Worm (Caenorhabditis elegans): Measurements from ENCODE around the gene ddl-2.

The ddl-2 gene

ce11 chrII:13508607-13509006 lies 38.8 kb downstream of the ddl-2 start:
- TF ChIP-seq tbx-2 (tag; optimal IDR thresholded peaks at IDR 0.05) (no peak), ZK546.5 (tag; optimal IDR thresholded peaks at IDR 0.05) (no peak), elt-2 (tag; optimal IDR thresholded peaks at IDR 0.05) (peak; percentile 56), pqm-1 (tag; optimal IDR thresholded peaks at IDR 0.05) (peak; percentile 1)

ce11 chrII:13507535-13507934 lies 39.9 kb downstream of the ddl-2 start, which contains the start of gene nep-17:
Gene nep-17, plus strand, starts transcription at chrII:13507819.
- TF ChIP-seq pqm-1 (tag; optimal IDR thresholded peaks at IDR 0.05) (peak; percentile 80), nhr-12 (tag; optimal IDR thresholded peaks at IDR 0.05) (no peak), elt-2 (tag; optimal IDR thresholded peaks at IDR 0.05) (peak; percentile 82), skn-1 (tag; optimal IDR thresholded peaks at IDR 0.05) (peak; percentile 66)

- TF ChIP-seq elt-3 (tag; optimal IDR thresholded peaks at IDR 0.05) (no peak), nhr-28 (tag; optimal IDR thresholded peaks at IDR 0.05) (no peak), elt-1 (tag; optimal IDR thresholded peaks at IDR 0.05) (no peak), nhr-23 (tag; optimal IDR thresholded peaks at IDR 0.05) (no peak), fos-1 (tag; optimal IDR thresholded peaks at IDR 0.05) (no peak), egl-5 (tag; optimal IDR thresholded peaks at IDR 0.05) (no peak), zag-1 (tag; optimal IDR thresholded peaks at IDR 0.05) (no peak), elt-2 (tag; optimal IDR thresholded peaks at IDR 0.05) (peak; percentile 64), fkh-2 (tag; optimal IDR thresholded peaks at IDR 0.05) (no peak), jun-1 (tag; optimal IDR thresholded peaks at IDR 0.05) (no peak), ceh-16 (tag; optimal IDR thresholded peaks at IDR 0.05) (no peak), snpc-4 (tag; optimal IDR thresholded peaks at IDR 0.05) (no peak), nhr-67 (tag; optimal IDR thresholded peaks at IDR 0.05) (no peak), nhr-76 (tag; optimal IDR thresholded peaks at IDR 0.05) (no peak), mml-1 (tag; optimal IDR thresholded peaks at IDR 0.05) (no peak), ama-1 (optimal IDR thresholded peaks at IDR 0.05) (no peak), nfya-1 (tag; optimal IDR thresholded peaks at IDR 0.05; ENCODE audit: insufficient read depth) (peak; percentile 76), unc-39 (tag; optimal IDR thresholded peaks at IDR 0.05) (no peak), egl-27 (tag; optimal IDR thresholded peaks at IDR 0.05) (no peak), lsy-12 (tag; optimal IDR thresholded peaks at IDR 0.05) (no peak), nhr-77 (tag; optimal IDR thresholded peaks at IDR 0.05) (no peak), R02D3.7 (tag; optimal IDR thresholded peaks at IDR 0.05) (no peak), tbx-2 (tag; optimal IDR thresholded peaks at IDR 0.05) (no peak), skn-1 (tag; optimal IDR thresholded peaks at IDR 0.05) (peak; percentile 18), ceh-9 (tag; optimal IDR thresholded peaks at IDR 0.05) (no peak), ztf-11 (tag; optimal IDR thresholded peaks at IDR 0.05) (no peak), lin-39 (tag; optimal IDR thresholded peaks at IDR 0.05) (no peak), daf-12 (tag; optimal IDR thresholded peaks at IDR 0.05) (no peak), ceh-82 (tag; optimal IDR thresholded peaks at IDR 0.05) (no peak), nhr-12 (tag; optimal IDR thresholded peaks at IDR 0.05) (no peak), nhr-237 (tag; optimal IDR thresholded peaks at IDR 0.05) (no peak), aly-2 (tag; optimal IDR thresholded peaks at IDR 0.05) (no peak), pqm-1 (tag; optimal IDR thresholded peaks at IDR 0.05) (peak; percentile 58)
Measured at ce11 chrII:13505977-13506568, 41.4 kb downstream of the ddl-2 start.

- no peak for TF ChIP-seq mml-1 (tag; optimal IDR thresholded peaks at IDR 0.05)
- TF ChIP-seq nhr-76 (tag; optimal IDR thresholded peaks at IDR 0.05): no peak
- no peak for TF ChIP-seq nhr-23 (tag; optimal IDR thresholded peaks at IDR 0.05)
- TF ChIP-seq tbx-2 (tag; optimal IDR thresholded peaks at IDR 0.05): no peak
- no peak for TF ChIP-seq fkh-10 (GFP tag; optimal IDR thresholded peaks at IDR 0.05)
- no peak for TF ChIP-seq nhr-28 (tag; optimal IDR thresholded peaks at IDR 0.05)
- no peak for TF ChIP-seq nfya-1 (tag; optimal IDR thresholded peaks at IDR 0.05; ENCODE audit: insufficient read depth)
- no peak for TF ChIP-seq pqm-1 (tag; optimal IDR thresholded peaks at IDR 0.05)
- no peak for TF ChIP-seq snpc-4 (tag; optimal IDR thresholded peaks at IDR 0.05)
- no peak for TF ChIP-seq ceh-16 (tag; optimal IDR thresholded peaks at IDR 0.05)
- no peak for TF ChIP-seq lin-39 (tag; optimal IDR thresholded peaks at IDR 0.05)
- no peak for TF ChIP-seq fkh-2 (tag; optimal IDR thresholded peaks at IDR 0.05)
- TF ChIP-seq mdl-1 (tag; optimal IDR thresholded peaks at IDR 0.05): no peak
- TF ChIP-seq unc-62 (GFP tag; optimal IDR thresholded peaks at IDR 0.05): no peak
- no peak for TF ChIP-seq elt-1 (tag; optimal IDR thresholded peaks at IDR 0.05)
- no peak for TF ChIP-seq nhr-77 (tag; optimal IDR thresholded peaks at IDR 0.05)
Measured at ce11 chrII:13505386-13505785, 42.1 kb downstream of the ddl-2 start.

Data from whole organism, L3 larva.